Worm (Caenorhabditis elegans) whole organism, young adult: Measurements from ENCODE around the gene C50H2.7.

Experiments used
- ama-1 ChIP-seq, 3 experiments: fragments of 150-350 bp in 1 of 3; sonication (generic microtip) in 2 of 3; optimal IDR thresholded peaks; 2 replicates each; lab custom pipeline; 2014 to 2018; ENCODE audit warnings: missing biosample characterization in 2 of 3, missing genetic modification characterization in 2 of 3, missing genetic modification reagents in 2 of 3
- dox-1 ChIP-seq: fragments of 200-800 bp; sonication (Bioruptor generic); IDR thresholded peaks from 2 replicates; pipeline ENCODE4 v1.3.6; 2022; ENCODE audit warnings: missing genetic modification reagents, missing genetic modification characterization, missing compliant biosample characterization
- egl-18 ChIP-seq: fragments of 200-800 bp; sonication (Bioruptor generic); IDR thresholded peaks from 2 replicates; pipeline ENCODE4 v1.3.6; 2022; ENCODE audit warnings: missing genetic modification reagents, missing genetic modification characterization, missing compliant biosample characterization
- pha-4 ChIP-seq: fragments of 150-350 bp; sonication (generic microtip); optimal IDR thresholded peaks from 2 replicates; lab custom pipeline; 2014; ENCODE audit warnings: missing biosample characterization, missing genetic modification reagents, missing genetic modification characterization
- sea-2 ChIP-seq: fragments of 200-800 bp; sonication (Bioruptor generic); IDR thresholded peaks from 2 replicates; pipeline ENCODE4 v1.3.6; 2022; ENCODE audit warnings: missing genetic modification characterization, missing compliant biosample characterization
- ztf-22 ChIP-seq: fragments of 200-800 bp; sonication (Bioruptor generic); optimal IDR thresholded peaks from 2 replicates; lab custom pipeline; 2018; ENCODE audit warnings: mild to moderate bottlenecking, missing genetic modification characterization, moderate library complexity, missing compliant biosample characterization
- ztf-28 ChIP-seq: fragments of 200-800 bp; sonication (Bioruptor generic); IDR thresholded peaks from 2 replicates; pipeline ENCODE4 v1.3.6; 2022; ENCODE audit warnings: missing genetic modification reagents, missing genetic modification characterization, missing compliant biosample characterization

ce11 chrV:9911165-9911564, 11.4 kb upstream of the C50H2.7 start:
- TF ChIP-seq ztf-28 (no peak), ztf-22 (GFP tag; lab: Kevin White, UChicago) (no peak), egl-18 (GFP tag; lab: Robert Waterston, UW) (no peak), sea-2 (no peak), pha-4 (tag; lab: Kevin White, UChicago) (no peak), dox-1 (GFP tag; lab: Robert Waterston, UW) (no peak), ama-1 (optimal IDR thresholded peaks at IDR 0.05; lab: Kevin White, UChicago) (no peak), ama-1 (GFP tag; optimal IDR thresholded peaks at IDR 0.05; lab: Kevin White, UChicago) (no peak)
